Fruit fly (Drosophila melanogaster) whole organism, embryonic: Measurements from ENCODE around the gene Ire1.

Experiments
- Antp ChIP-seq: fragments of 200-800 bp; sonication (Bioruptor generic); optimal IDR thresholded peaks from 3 replicates; lab custom pipeline; 2016; ENCODE audit warnings: missing biosample characterization, missing genetic modification characterization
- Atf3 ChIP-seq: fragments of 200-800 bp; sonication (Bioruptor generic); optimal IDR thresholded peaks from 3 replicates; lab custom pipeline; 2016; ENCODE audit warnings: missing biosample characterization, missing genetic modification characterization
- CG10147 ChIP-seq: fragments of 200-800 bp; sonication (Bioruptor generic); optimal IDR thresholded peaks from 2 replicates; lab custom pipeline; 2019; ENCODE audit warnings: missing biosample characterization, mild to moderate bottlenecking, missing genetic modification characterization, moderate library complexity
- CG10979 ChIP-seq: fragments of 200-800 bp; sonication (Bioruptor generic); optimal IDR thresholded peaks from 2 replicates; lab custom pipeline; 2018; ENCODE audit warnings: missing biosample characterization, mild to moderate bottlenecking, missing genetic modification characterization, moderate library complexity
- CG11456 ChIP-seq: fragments of 200-800 bp; sonication (Bioruptor generic); IDR thresholded peaks from 3 replicates; pipeline ENCODE4 v1.3.6; 2022; ENCODE audit warnings: missing biosample characterization, missing genetic modification characterization
- CG12071 ChIP-seq: fragments of 200-800 bp; sonication (Bioruptor generic); optimal IDR thresholded peaks from 3 replicates; lab custom pipeline; 2018; ENCODE audit warnings: missing biosample characterization, mild to moderate bottlenecking, missing genetic modification characterization
- CG13296 ChIP-seq: fragments of 200-800 bp; sonication (Bioruptor generic); optimal IDR thresholded peaks from 3 replicates; lab custom pipeline; 2018; ENCODE audit warnings: missing biosample characterization, mild to moderate bottlenecking, missing genetic modification characterization
- CG15269 ChIP-seq: fragments of 200-800 bp; sonication (Bioruptor generic); optimal IDR thresholded peaks from 2 replicates; lab custom pipeline; 2018; ENCODE audit warnings: missing biosample characterization, mild to moderate bottlenecking, missing genetic modification characterization, moderate library complexity
- CG15601 ChIP-seq: fragments of 200-800 bp; sonication (Bioruptor generic); optimal IDR thresholded peaks from 3 replicates; lab custom pipeline; 2019; ENCODE audit warnings: missing biosample characterization, mild to moderate bottlenecking, missing genetic modification characterization, moderate library complexity
- CG16779 ChIP-seq: fragments of 200-800 bp; sonication (Bioruptor generic); IDR thresholded peaks from 2 replicates; pipeline ENCODE4 v1.3.6; 2022; ENCODE audit warnings: missing biosample characterization, missing genetic modification characterization
- CG17361 ChIP-seq: fragments of 200-800 bp; sonication (Bioruptor generic); IDR thresholded peaks from 3 replicates; pipeline ENCODE4 v1.3.6; 2022; ENCODE audit warnings: missing biosample characterization, missing genetic modification characterization
- CG1792 ChIP-seq: fragments of 200-800 bp; sonication (Bioruptor generic); optimal IDR thresholded peaks from 2 replicates; lab custom pipeline; 2016; ENCODE audit warnings: missing biosample characterization, missing genetic modification characterization
- CG18262 ChIP-seq: fragments of 200-800 bp; optimal IDR thresholded peaks from 3 replicates; lab custom pipeline; 2019; ENCODE audit warnings: missing biosample characterization, mild to moderate bottlenecking, missing genetic modification characterization, moderate library complexity
- CG18476 ChIP-seq: fragments of 200-800 bp; sonication (Bioruptor generic); optimal IDR thresholded peaks from 2 replicates; lab custom pipeline; 2016; ENCODE audit warnings: missing biosample characterization, mild to moderate bottlenecking, missing genetic modification characterization
- CG2712 ChIP-seq: fragments of 200-800 bp; optimal IDR thresholded peaks from 3 replicates; lab custom pipeline; 2019; ENCODE audit warnings: missing biosample characterization, mild to moderate bottlenecking, missing genetic modification characterization, moderate library complexity
- CG2889 ChIP-seq: fragments of 200-800 bp; sonication (Bioruptor generic); IDR thresholded peaks from 3 replicates; pipeline ENCODE4 v1.3.6; 2022; ENCODE audit warnings: missing biosample characterization, missing genetic modification characterization
- CG34422 ChIP-seq: fragments of 200-800 bp; sonication (Bioruptor generic); IDR thresholded peaks from 3 replicates; pipeline ENCODE4 v1.3.6; 2022; ENCODE audit warnings: missing biosample characterization, missing genetic modification characterization
- CG42726 ChIP-seq: fragments of 200-800 bp; sonication (Bioruptor generic); IDR thresholded peaks from 2 replicates; pipeline ENCODE4 v1.3.6; 2022; ENCODE audit warnings: missing biosample characterization, missing genetic modification characterization; ENCODE audit not compliant: partially characterized antibody
- CG5180 ChIP-seq: fragments of 200-800 bp; sonication (Bioruptor generic); optimal IDR thresholded peaks from 3 replicates; lab custom pipeline; 2017; ENCODE audit warnings: missing biosample characterization, missing genetic modification characterization, mild to moderate bottlenecking, moderate library complexity, missing genetic modification reagents
- CG7745 ChIP-seq: fragments of 200-800 bp; sonication (Bioruptor generic); optimal IDR thresholded peaks from 2 replicates; lab custom pipeline; 2018; ENCODE audit warnings: missing biosample characterization, mild to moderate bottlenecking, missing genetic modification characterization, moderate library complexity
- CG7839 ChIP-seq: fragments of 200-800 bp; sonication (Bioruptor generic); optimal IDR thresholded peaks from 3 replicates; lab custom pipeline; 2018; ENCODE audit warnings: missing biosample characterization, mild to moderate bottlenecking, missing genetic modification characterization, moderate library complexity
- CG7987 ChIP-seq: fragments of 200-800 bp; sonication (Bioruptor generic); optimal IDR thresholded peaks from 2 replicates; lab custom pipeline; 2018; ENCODE audit warnings: missing biosample characterization, mild to moderate bottlenecking, missing genetic modification characterization, moderate library complexity
- CG9437 ChIP-seq: fragments of 200-800 bp; sonication (Bioruptor generic); optimal IDR thresholded peaks from 2 replicates; lab custom pipeline; 2018; ENCODE audit warnings: missing biosample characterization, mild to moderate bottlenecking, missing genetic modification characterization
- CG9932 ChIP-seq: fragments of 200-800 bp; sonication (Bioruptor generic); IDR thresholded peaks from 2 replicates; pipeline ENCODE4 v1.3.6; 2022; ENCODE audit warnings: missing biosample characterization, missing genetic modification characterization
- Gug ChIP-seq: fragments of 200-800 bp; sonication (Bioruptor generic); IDR thresholded peaks from 4 replicates; pipeline ENCODE4 v1.3.6; 2022; ENCODE audit warnings: missing biosample characterization, missing genetic modification characterization
- Hr39 ChIP-seq: fragments of >200 bp; optimal IDR thresholded peaks from 2 replicates; lab custom pipeline; 2017
- NfI ChIP-seq: fragments of 200-800 bp; sonication (Bioruptor generic); optimal IDR thresholded peaks from 3 replicates; lab custom pipeline; 2018; ENCODE audit warnings: missing biosample characterization, mild to moderate bottlenecking, missing genetic modification characterization, moderate library complexity
- PHDP ChIP-seq: fragments of 200-800 bp; sonication (Bioruptor generic); optimal IDR thresholded peaks from 3 replicates; lab custom pipeline; 2018; ENCODE audit warnings: missing biosample characterization, mild to moderate bottlenecking, missing genetic modification characterization, moderate library complexity
- Pdp1 ChIP-seq, 2 experiments: fragments of 200-800 bp; sonication (Bioruptor generic); optimal IDR thresholded peaks; 3 replicates each; lab custom pipeline; 2016; ENCODE audit warnings: missing biosample characterization in 2 of 2, missing genetic modification characterization in 2 of 2, mild to moderate bottlenecking in 1 of 2, moderate library complexity in 1 of 2
- Spps ChIP-seq: fragments of 200-800 bp; sonication (Bioruptor generic); optimal IDR thresholded peaks from 2 replicates; lab custom pipeline; 2018; ENCODE audit warnings: missing biosample characterization, mild to moderate bottlenecking, missing genetic modification characterization
- Tbp ChIP-seq: fragments of >200 bp; optimal IDR thresholded peaks from 2 replicates; lab custom pipeline; 2018; ENCODE audit warnings: missing biosample characterization, missing genetic modification characterization
- Xrp1 ChIP-seq: fragments of 200-800 bp; sonication (Bioruptor generic); IDR thresholded peaks from 2 replicates; pipeline ENCODE4 v1.3.6; 2022; ENCODE audit warnings: missing biosample characterization, missing genetic modification characterization
- cato ChIP-seq: fragments of 200-800 bp; sonication (Bioruptor generic); optimal IDR thresholded peaks from 2 replicates; lab custom pipeline; 2016; ENCODE audit warnings: missing biosample characterization, missing genetic modification characterization, borderline replicate concordance
- corto ChIP-seq: fragments of 200-800 bp; sonication (Bioruptor generic); optimal IDR thresholded peaks from 2 replicates; lab custom pipeline; 2016; ENCODE audit warnings: missing biosample characterization, mild to moderate bottlenecking, missing genetic modification characterization, moderate library complexity
- dysf ChIP-seq: fragments of 200-800 bp; sonication (Bioruptor generic); IDR thresholded peaks from 3 replicates; pipeline ENCODE4 v1.3.6; 2022; ENCODE audit warnings: missing biosample characterization, missing genetic modification characterization
- her ChIP-seq: fragments of 200-800 bp; sonication (Bioruptor generic); optimal IDR thresholded peaks from 2 replicates; lab custom pipeline; 2016; ENCODE audit warnings: missing biosample characterization, missing genetic modification characterization
- ind ChIP-seq: fragments of 200-800 bp; sonication (Bioruptor generic); optimal IDR thresholded peaks from 3 replicates; lab custom pipeline; 2016; ENCODE audit warnings: missing biosample characterization, missing genetic modification characterization
- mam ChIP-seq: fragments of 200-800 bp; sonication (Bioruptor generic); optimal IDR thresholded peaks from 3 replicates; lab custom pipeline; 2016; ENCODE audit warnings: missing biosample characterization, missing genetic modification characterization
- nmo ChIP-seq: fragments of 200-800 bp; sonication (Bioruptor generic); optimal IDR thresholded peaks from 2 replicates; lab custom pipeline; 2018; ENCODE audit warnings: missing biosample characterization, mild to moderate bottlenecking, missing genetic modification characterization, moderate library complexity
- phol ChIP-seq: fragments of 200-800 bp; sonication (Bioruptor generic); optimal IDR thresholded peaks from 3 replicates; lab custom pipeline; 2018; ENCODE audit warnings: missing biosample characterization, mild to moderate bottlenecking, missing genetic modification characterization, moderate library complexity
- rib ChIP-seq: fragments of 200-800 bp; sonication (Bioruptor generic); IDR thresholded peaks from 2 replicates; pipeline ENCODE4 v1.3.6; 2022; ENCODE audit warnings: missing biosample characterization, missing genetic modification characterization
- scrt ChIP-seq: fragments of 200-800 bp; sonication (Bioruptor generic); optimal IDR thresholded peaks from 2 replicates; lab custom pipeline; 2018; ENCODE audit warnings: missing biosample characterization, mild to moderate bottlenecking, missing genetic modification characterization, moderate library complexity
- sens ChIP-seq: fragments of 200-800 bp; sonication (Bioruptor generic); peaks from one replicate; lab custom pipeline; 2016; ENCODE audit warnings: missing biosample characterization, missing genetic modification characterization
- sisA ChIP-seq: fragments of 200-800 bp; sonication (Bioruptor generic); IDR thresholded peaks from 2 replicates; pipeline ENCODE4 v1.3.6; 2022; ENCODE audit warnings: missing biosample characterization, missing genetic modification characterization
- unpg ChIP-seq: fragments of 200-800 bp; sonication (Bioruptor generic); optimal IDR thresholded peaks from 3 replicates; lab custom pipeline; 2018; ENCODE audit warnings: missing biosample characterization, mild to moderate bottlenecking, missing genetic modification characterization, moderate library complexity
- usp ChIP-seq: fragments of >200 bp; optimal IDR thresholded peaks from 2 replicates; lab custom pipeline; 2017; ENCODE audit warnings: missing biosample characterization, missing genetic modification characterization
- wor ChIP-seq: fragments of 200-800 bp; sonication (Bioruptor generic); IDR thresholded peaks from 2 replicates; pipeline ENCODE4 v1.3.6; 2022; ENCODE audit warnings: missing biosample characterization, missing genetic modification characterization

The Ire1 gene

dm6 chr3R:19843888-19844287 lies 17.2 kb downstream of the Ire1 start (continued):
- peak; percentile 54 for TF ChIP-seq CG10979 (tag; lab: Kevin White, UChicago)
- TF ChIP-seq Antp (GFP tag; lab: Kevin White, UChicago) = no peak
- peak; percentile 28; the same call in 1 of the 2 replicates for TF ChIP-seq Xrp1
- peak; percentile 43 for TF ChIP-seq phol (tag; lab: Kevin White, UChicago)
- TF ChIP-seq sens (GFP tag; lab: Kevin White, UChicago) = peak; percentile 0
- TF ChIP-seq unpg = no peak
- TF ChIP-seq CG11456 (GFP tag; lab: Robert Waterston, UW) = no peak
- TF ChIP-seq Gug (GFP tag; lab: Robert Waterston, UW) = no peak
- no peak for TF ChIP-seq CG5180
- no peak for TF ChIP-seq wor (GFP tag; lab: Robert Waterston, UW)
- no peak for TF ChIP-seq sisA (GFP tag; lab: Robert Waterston, UW)
- TF ChIP-seq NfI (GFP tag; lab: Kevin White, UChicago) = no peak
- no peak for TF ChIP-seq cato
- TF ChIP-seq corto (GFP tag; lab: Kevin White, UChicago) = no peak
- no peak for TF ChIP-seq ind (GFP tag; lab: Kevin White, UChicago)
- no peak for TF ChIP-seq dysf (GFP tag; lab: Robert Waterston, UW)
- no peak for TF ChIP-seq CG9437 (GFP tag; lab: Kevin White, UChicago)
- TF ChIP-seq CG2712 (tag; lab: Kevin White, UChicago) = peak; percentile 49
- TF ChIP-seq CG42726 (GFP tag; lab: Robert Waterston, UW) = no peak
- no peak for TF ChIP-seq Tbp
- no peak for TF ChIP-seq CG15601 (tag; lab: Kevin White, UChicago)
- no peak for TF ChIP-seq Atf3 (GFP tag; lab: Kevin White, UChicago)
- peak; percentile 26 for TF ChIP-seq nmo
- no peak for TF ChIP-seq CG12071 (GFP tag; lab: Kevin White, UChicago)
- no peak for TF ChIP-seq Hr39 (lab: Kevin White, UChicago)
- no peak for TF ChIP-seq rib (GFP tag; lab: Robert Waterston, UW)
- no peak for TF ChIP-seq PHDP
- TF ChIP-seq usp (GFP tag; lab: Kevin White, UChicago) = no peak
- TF ChIP-seq CG7745 (tag; lab: Kevin White, UChicago) = no peak
- TF ChIP-seq CG13296 (GFP tag; lab: Kevin White, UChicago) = no peak
- peak; percentile 64 for TF ChIP-seq CG18262 (tag; lab: Kevin White, UChicago)
- TF ChIP-seq CG9932 (GFP tag; lab: Robert Waterston, UW) = no peak
- no peak for TF ChIP-seq her (GFP tag; lab: Kevin White, UChicago)
- TF ChIP-seq CG10147 (GFP tag; lab: Kevin White, UChicago) = no peak
- no peak for TF ChIP-seq CG34422 (GFP tag; lab: Robert Waterston, UW)
- no peak for TF ChIP-seq CG1792 (GFP tag; lab: Kevin White, UChicago)
- TF ChIP-seq CG18476 (GFP tag; lab: Kevin White, UChicago) = no peak
- no peak for TF ChIP-seq CG7987 (GFP tag; lab: Kevin White, UChicago)
- peak; percentile 54; the same call in 2 of the 3 replicates for TF ChIP-seq CG17361 (GFP tag; lab: Robert Waterston, UW)
- TF ChIP-seq CG7839 (tag; lab: Kevin White, UChicago) = peak; percentile 5
- TF ChIP-seq CG16779 (GFP tag; lab: Robert Waterston, UW) = no peak
- TF ChIP-seq Pdp1 (GFP tag; optimal IDR thresholded peaks at IDR 0.05; lab: Kevin White, UChicago) = no peak
- TF ChIP-seq CG2889 (GFP tag; lab: Robert Waterston, UW) = no peak
- no peak for TF ChIP-seq mam (GFP tag; lab: Kevin White, UChicago)
- peak; percentile 35 for TF ChIP-seq Spps (tag; lab: Kevin White, UChicago)
- no peak for TF ChIP-seq CG15269
- no peak for TF ChIP-seq scrt
